Worm (Caenorhabditis elegans) whole organism, early embryonic: ENCODE results near the gene cogc-6.

Source experiments
- B0310.2 ChIP-seq: sonication (generic microtip); optimal IDR thresholded peaks from 2 replicates; lab custom pipeline; 2016; ENCODE audit warnings: mild to moderate bottlenecking, missing genetic modification characterization, missing compliant biosample characterization
- F13C5.2 ChIP-seq: sonication (generic microtip); optimal IDR thresholded peaks from 2 replicates; lab custom pipeline; 2017; ENCODE audit warnings: mild to moderate bottlenecking, missing genetic modification characterization, inconsistent platforms, missing compliant biosample characterization
- aly-1 ChIP-seq: sonication (generic microtip); optimal IDR thresholded peaks from 2 replicates; lab custom pipeline; 2016; ENCODE audit warnings: missing genetic modification characterization, missing compliant biosample characterization
- ama-1 ChIP-seq: fragments of 150-350 bp; optimal IDR thresholded peaks from 2 replicates; lab custom pipeline; 2014
- ceh-13 ChIP-seq: fragments of 200-800 bp; sonication (Bioruptor generic); optimal IDR thresholded peaks from 2 replicates; lab custom pipeline; 2018; ENCODE audit warnings: mild to moderate bottlenecking, missing genetic modification characterization, missing compliant biosample characterization
- ceh-36 ChIP-seq: sonication (generic microtip); optimal IDR thresholded peaks from 2 replicates; lab custom pipeline; 2016; ENCODE audit warnings: missing genetic modification characterization, inconsistent platforms, missing compliant biosample characterization
- ets-7 ChIP-seq: sonication (generic microtip); optimal IDR thresholded peaks from 2 replicates; lab custom pipeline; 2016; ENCODE audit warnings: missing genotype, missing genetic modification characterization, missing compliant biosample characterization
- flt-1 ChIP-seq: fragments of 200-800 bp; sonication (Bioruptor generic); IDR thresholded peaks from 2 replicates; pipeline ENCODE4 v1.3.6; 2022; ENCODE audit warnings: missing genetic modification characterization, missing compliant biosample characterization
- hmbx-1 ChIP-seq: sonication (generic microtip); optimal IDR thresholded peaks from 2 replicates; lab custom pipeline; 2016; ENCODE audit warnings: mild to moderate bottlenecking, missing genetic modification characterization, missing compliant biosample characterization
- hmg-4 ChIP-seq: fragments of 200-800 bp; sonication (Bioruptor generic); optimal IDR thresholded peaks from 2 replicates; lab custom pipeline; 2018; ENCODE audit warnings: mild to moderate bottlenecking, missing genetic modification characterization, missing compliant biosample characterization
- hnd-1 ChIP-seq: sonication (generic microtip); optimal IDR thresholded peaks from 2 replicates; lab custom pipeline; 2016; ENCODE audit warnings: missing genetic modification characterization, missing compliant biosample characterization
- pes-1 ChIP-seq: fragments of 200-800 bp; sonication (Bioruptor generic); IDR thresholded peaks from 2 replicates; pipeline ENCODE4 v1.3.6; 2022; ENCODE audit warnings: missing genetic modification reagents, missing genetic modification characterization, missing compliant biosample characterization
- scrt-1 ChIP-seq: fragments of 200-800 bp; sonication (Bioruptor generic); IDR thresholded peaks from 2 replicates; pipeline ENCODE4 v1.3.6; 2022; ENCODE audit warnings: missing genetic modification characterization, missing compliant biosample characterization
- sea-1 ChIP-seq: fragments of 200-800 bp; sonication (Bioruptor generic); conservative IDR thresholded peaks from 2 replicates; pipeline ENCODE4 v1.3.6; 2022; ENCODE audit warnings: missing genetic modification characterization, missing compliant biosample characterization
- tbx-11 ChIP-seq: fragments of 200-800 bp; sonication (Bioruptor generic); IDR thresholded peaks from 2 replicates; pipeline ENCODE4 v1.3.6; 2022; ENCODE audit warnings: missing genetic modification characterization, missing compliant biosample characterization
- tbx-37 ChIP-seq: fragments of 200-800 bp; sonication (Bioruptor generic); conservative IDR thresholded peaks from 2 replicates; pipeline ENCODE4 v1.3.6; 2022; ENCODE audit warnings: missing genetic modification reagents, missing genetic modification characterization, missing compliant biosample characterization
- tra-4 ChIP-seq: sonication (generic microtip); optimal IDR thresholded peaks from 2 replicates; lab custom pipeline; 2017; ENCODE audit warnings: missing genetic modification characterization, missing compliant biosample characterization

Gene cogc-6

ce11 chrV:8259016-8259415, 37.9 kb upstream of the cogc-6 start, which contains the start of gene C16D9.1:
C16D9.1 (plus strand) TSS chrV:8259316.
- TF ChIP-seq hnd-1 (no peak), F13C5.2 (no peak), tra-4 (tag; lab: Kevin White, UChicago) (no peak), tbx-37 (GFP tag; lab: Robert Waterston, UW) (no peak)

- TF ChIP-seq hnd-1 (no peak), hmg-4 (GFP tag; lab: Kevin White, UChicago) (no peak), pes-1 (GFP tag; lab: Robert Waterston, UW) (no peak), F13C5.2 (no peak), flt-1 (GFP tag; lab: Robert Waterston, UW) (no peak), ceh-13 (GFP tag; lab: Kevin White, UChicago) (no peak), tbx-11 (no peak), hmbx-1 (no peak), ama-1 (lab: Kevin White, UChicago) (no peak), sea-1 (GFP tag; lab: Robert Waterston, UW) (no peak), tra-4 (tag; lab: Kevin White, UChicago) (no peak), B0310.2 (tag; lab: Kevin White, UChicago) (no peak), aly-1 (tag; lab: Kevin White, UChicago) (no peak), ets-7 (tag; lab: Kevin White, UChicago) (no peak)
These were observed 33.9 kb upstream of the cogc-6 start for ce11 chrV:8254973-8255372.

- TF ChIP-seq ceh-36 (tag; lab: Kevin White, UChicago), result no peak
- TF ChIP-seq aly-1 (tag; lab: Kevin White, UChicago), result no peak
These were observed 32.8 kb upstream of the cogc-6 start for ce11 chrV:8253946-8254345.

- TF ChIP-seq sea-1 (GFP tag; lab: Robert Waterston, UW), result no peak
- no peak for TF ChIP-seq tra-4 (tag; lab: Kevin White, UChicago)
- no peak for TF ChIP-seq hmbx-1
- no peak for TF ChIP-seq ets-7 (tag; lab: Kevin White, UChicago)
- TF ChIP-seq scrt-1 (GFP tag; lab: Robert Waterston, UW), result no peak
- no peak for TF ChIP-seq aly-1 (tag; lab: Kevin White, UChicago)
- no peak for TF ChIP-seq hmg-4 (GFP tag; lab: Kevin White, UChicago)
- TF ChIP-seq ama-1 (lab: Kevin White, UChicago), result no peak
- TF ChIP-seq tbx-37 (GFP tag; lab: Robert Waterston, UW), result no peak
- TF ChIP-seq pes-1 (GFP tag; lab: Robert Waterston, UW), result no peak
- no peak for TF ChIP-seq F13C5.2
- no peak for TF ChIP-seq B0310.2 (tag; lab: Kevin White, UChicago)
- no peak for TF ChIP-seq tbx-11
- TF ChIP-seq hnd-1, result no peak
- no peak for TF ChIP-seq ceh-36 (tag; lab: Kevin White, UChicago)
- TF ChIP-seq flt-1 (GFP tag; lab: Robert Waterston, UW), result no peak
- no peak for TF ChIP-seq ceh-13 (GFP tag; lab: Kevin White, UChicago)
These were observed 31.4 kb upstream of the cogc-6 start for ce11 chrV:8252532-8252931.

- no peak for TF ChIP-seq hmg-4 (GFP tag; lab: Kevin White, UChicago)
- no peak for TF ChIP-seq flt-1 (GFP tag; lab: Robert Waterston, UW)
- TF ChIP-seq ama-1 (lab: Kevin White, UChicago), result no peak
- no peak for TF ChIP-seq pes-1 (GFP tag; lab: Robert Waterston, UW)
- TF ChIP-seq scrt-1 (GFP tag; lab: Robert Waterston, UW), result no peak
- TF ChIP-seq ets-7 (tag; lab: Kevin White, UChicago), result no peak
- no peak for TF ChIP-seq aly-1 (tag; lab: Kevin White, UChicago)
- no peak for TF ChIP-seq ceh-13 (GFP tag; lab: Kevin White, UChicago)
- no peak for TF ChIP-seq tbx-37 (GFP tag; lab: Robert Waterston, UW)
- no peak for TF ChIP-seq hmbx-1
These were observed 30.0 kb upstream of the cogc-6 start for ce11 chrV:8251075-8251474.

ce11 chrV:8250208-8250607, 29.1 kb upstream of the cogc-6 start, which contains the start of gene C16D9.6:
C16D9.6 (minus strand) TSS chrV:8250308.
- TF ChIP-seq tra-4 (tag; lab: Kevin White, UChicago) (no peak), flt-1 (GFP tag; lab: Robert Waterston, UW) (no peak), pes-1 (GFP tag; lab: Robert Waterston, UW) (no peak), ceh-13 (GFP tag; lab: Kevin White, UChicago) (no peak), tbx-37 (GFP tag; lab: Robert Waterston, UW) (no peak), hnd-1 (no peak), aly-1 (tag; lab: Kevin White, UChicago) (no peak), B0310.2 (tag; lab: Kevin White, UChicago) (no peak), scrt-1 (GFP tag; lab: Robert Waterston, UW) (no peak), F13C5.2 (no peak), hmbx-1 (no peak), hmg-4 (GFP tag; lab: Kevin White, UChicago) (no peak), ets-7 (tag; lab: Kevin White, UChicago) (no peak), ama-1 (lab: Kevin White, UChicago) (no peak), ceh-36 (tag; lab: Kevin White, UChicago) (no peak), sea-1 (GFP tag; lab: Robert Waterston, UW) (no peak), tbx-11 (no peak)

ce11 chrV:8247311-8248105, 26.4 kb upstream of the cogc-6 start:
- TF ChIP-seq ama-1 (lab: Kevin White, UChicago) (peak; percentile 48), pes-1 (GFP tag; lab: Robert Waterston, UW) (no peak)
